ENCODE assay signal across 5 worm cellular contexts in genomic region chrIII:6138457-6138856, ce11.
TF ChIP-seq lines count a peak whose summit lies in the region.

No protein-coding gene starts in this region.

TF ChIP-seq in whole organism, L1 larva, 84 proteins besides CTCF, POLR2A, EP300 and RAD21 (continues in another document):
- TF ChIP-seq fkh-8 (tag; optimal IDR thresholded peaks at IDR 0.05; lab: Kevin White, UChicago) (peak; percentile 11), nhr-76 (tag; optimal IDR thresholded peaks at IDR 0.05; lab: Kevin White, UChicago) (no peak), jun-1 (tag; optimal IDR thresholded peaks at IDR 0.05; lab: Kevin White, UChicago) (no peak), unc-86 (tag; optimal IDR thresholded peaks at IDR 0.05; lab: Kevin White, UChicago) (no peak), tbx-2 (tag; optimal IDR thresholded peaks at IDR 0.05; lab: Kevin White, UChicago) (no peak), isw-1 (GFP tag; IDR thresholded peaks at IDR 0.05; lab: Robert Waterston, UW) (no peak), nhr-71 (tag; optimal IDR thresholded peaks at IDR 0.05; lab: Kevin White, UChicago) (peak; percentile 56), lin-14 (GFP tag; optimal IDR thresholded peaks at IDR 0.05; lab: Kevin White, UChicago) (peak; percentile 86), ceh-82 (tag; optimal IDR thresholded peaks at IDR 0.05; lab: Kevin White, UChicago) (no peak), snu-23 (GFP tag; optimal IDR thresholded peaks at IDR 0.05; lab: Kevin White, UChicago) (peak; percentile 6), pax-3 (tag; optimal IDR thresholded peaks at IDR 0.05; lab: Kevin White, UChicago) (no peak), nhr-237 (tag; optimal IDR thresholded peaks at IDR 0.05; lab: Kevin White, UChicago) (no peak), pag-3 (tag; optimal IDR thresholded peaks at IDR 0.05; lab: Kevin White, UChicago; ENCODE audit: borderline replicate concordance, insufficient read depth) (peak; percentile 62), fkh-4 (tag; optimal IDR thresholded peaks at IDR 0.05; lab: Kevin White, UChicago; ENCODE audit: borderline replicate concordance) (no peak), lin-13 (GFP tag; optimal IDR thresholded peaks at IDR 0.05; lab: Kevin White, UChicago) (no peak), Y116A8C.19 (tag; optimal IDR thresholded peaks at IDR 0.05; lab: Kevin White, UChicago; ENCODE audit: borderline replicate concordance) (no peak), C16A3.4 (tag; optimal IDR thresholded peaks at IDR 0.05; lab: Kevin White, UChicago) (no peak), xbp-1 (tag; optimal IDR thresholded peaks at IDR 0.05; lab: Kevin White, UChicago) (no peak)

TF ChIP-seq in whole organism, L3 larva, 47 proteins besides CTCF, POLR2A, EP300 and RAD21 (continues in another document):
- TF ChIP-seq R02D3.7 (tag; optimal IDR thresholded peaks at IDR 0.05; lab: Kevin White, UChicago) (no peak), nfya-1 (tag; optimal IDR thresholded peaks at IDR 0.05; lab: Kevin White, UChicago; ENCODE audit: insufficient read depth) (peak; percentile 26), nhr-237 (tag; optimal IDR thresholded peaks at IDR 0.05; lab: Kevin White, UChicago) (no peak), ceh-9 (tag; optimal IDR thresholded peaks at IDR 0.05; lab: Kevin White, UChicago) (no peak), nhr-23 (tag; optimal IDR thresholded peaks at IDR 0.05; lab: Kevin White, UChicago) (no peak), ceh-82 (tag; optimal IDR thresholded peaks at IDR 0.05; lab: Kevin White, UChicago) (no peak), zag-1 (tag; optimal IDR thresholded peaks at IDR 0.05; lab: Kevin White, UChicago) (no peak), nhr-77 (tag; optimal IDR thresholded peaks at IDR 0.05; lab: Kevin White, UChicago) (no peak), lin-15B (tag; optimal IDR thresholded peaks at IDR 0.05; lab: Kevin White, UChicago) (no peak), elt-1 (tag; optimal IDR thresholded peaks at IDR 0.05; lab: Kevin White, UChicago) (no peak), daf-12 (tag; optimal IDR thresholded peaks at IDR 0.05; lab: Kevin White, UChicago) (no peak), snpc-4 (tag; optimal IDR thresholded peaks at IDR 0.05; lab: Kevin White, UChicago) (no peak), sea-2 (GFP tag; optimal IDR thresholded peaks at IDR 0.05; lab: Kevin White, UChicago) (no peak), ceh-16 (tag; optimal IDR thresholded peaks at IDR 0.05; lab: Kevin White, UChicago) (no peak), ZK546.5 (tag; optimal IDR thresholded peaks at IDR 0.05; lab: Kevin White, UChicago) (no peak), fkh-2 (tag; optimal IDR thresholded peaks at IDR 0.05; lab: Kevin White, UChicago) (no peak), egl-5 (tag; optimal IDR thresholded peaks at IDR 0.05; lab: Kevin White, UChicago) (peak; percentile 36), jun-1 (tag; optimal IDR thresholded peaks at IDR 0.05; lab: Kevin White, UChicago) (no peak), unc-39 (tag; optimal IDR thresholded peaks at IDR 0.05; lab: Kevin White, UChicago) (no peak), fos-1 (tag; optimal IDR thresholded peaks at IDR 0.05; lab: Kevin White, UChicago) (no peak)

TF ChIP-seq in whole organism, early embryonic, 17 proteins besides CTCF, POLR2A, EP300 and RAD21:
- TF ChIP-seq flt-1 (GFP tag; IDR thresholded peaks at IDR 0.05; lab: Robert Waterston, UW) (no peak), pes-1 (GFP tag; IDR thresholded peaks at IDR 0.05; lab: Robert Waterston, UW) (no peak), scrt-1 (GFP tag; IDR thresholded peaks at IDR 0.05; lab: Robert Waterston, UW) (no peak), aly-1 (tag; optimal IDR thresholded peaks at IDR 0.05; lab: Kevin White, UChicago) (peak; percentile 23), hmg-4 (GFP tag; optimal IDR thresholded peaks at IDR 0.05; lab: Kevin White, UChicago) (peak; percentile 59), ceh-36 (tag; optimal IDR thresholded peaks at IDR 0.05; lab: Kevin White, UChicago) (peak; percentile 47)

TF ChIP-seq in whole organism, midembryonic, 9 proteins besides CTCF, POLR2A, EP300 and RAD21:
- TF ChIP-seq ztf-23 (GFP tag; IDR thresholded peaks at IDR 0.05; lab: Robert Waterston, UW), result 0 out of 2 replicates have a peak, but pooled peaks have one; percentile 27
- TF ChIP-seq med-1 (GFP tag; optimal IDR thresholded peaks at IDR 0.05; lab: Kevin White, UChicago; ENCODE audit: insufficient read depth), result no peak

TF ChIP-seq in whole organism, young adult, 124 proteins besides CTCF, POLR2A, EP300 and RAD21:
- peak; percentile 90 for TF ChIP-seq zfh-2 (GFP tag; conservative IDR thresholded peaks at IDR 0.05; lab: Robert Waterston, UW)
- no peak for TF ChIP-seq F22D6.2 (tag; optimal IDR thresholded peaks at IDR 0.05; lab: Kevin White, UChicago)
- no peak for TF ChIP-seq madf-8 (GFP tag; conservative IDR thresholded peaks at IDR 0.05; lab: Robert Waterston, UW)
- no peak for TF ChIP-seq lsy-27 (tag; optimal IDR thresholded peaks at IDR 0.05; lab: Kevin White, UChicago; ENCODE audit: borderline replicate concordance, insufficient read depth)
- peak; percentile 56; the same call in 1 of the 2 replicates for TF ChIP-seq egrh-3 (GFP tag; IDR thresholded peaks at IDR 0.05; lab: Robert Waterston, UW)
- no peak for TF ChIP-seq ztf-28 (GFP tag; IDR thresholded peaks at IDR 0.05; lab: Robert Waterston, UW)
- no peak for TF ChIP-seq ccch-3 (GFP tag; optimal IDR thresholded peaks at IDR 0.05; lab: Kevin White, UChicago)
- TF ChIP-seq akir-1 (GFP tag; optimal IDR thresholded peaks at IDR 0.05; lab: Kevin White, UChicago), result no peak
- no peak for TF ChIP-seq sptf-2 (GFP tag; optimal IDR thresholded peaks at IDR 0.05; lab: Kevin White, UChicago)
- no peak for TF ChIP-seq cebp-2 (GFP tag; IDR thresholded peaks at IDR 0.05; lab: Robert Waterston, UW)
- no peak for TF ChIP-seq nfya-2 (GFP tag; IDR thresholded peaks at IDR 0.05; lab: Robert Waterston, UW)
- peak; percentile 29; the same call in 1 of the 2 replicates for TF ChIP-seq dox-1 (GFP tag; IDR thresholded peaks at IDR 0.05; lab: Robert Waterston, UW)
- TF ChIP-seq F57C9.4 (tag; optimal IDR thresholded peaks at IDR 0.05; lab: Kevin White, UChicago), result no peak
- no peak for TF ChIP-seq attf-6 (GFP tag; IDR thresholded peaks at IDR 0.05; lab: Robert Waterston, UW)
- TF ChIP-seq dpff-1 (tag; optimal IDR thresholded peaks at IDR 0.05; lab: Kevin White, UChicago), result no peak
- TF ChIP-seq hmg-1.2 (GFP tag; IDR thresholded peaks at IDR 0.05; lab: Robert Waterston, UW), result no peak
- TF ChIP-seq snpc-3.4 (tag; optimal IDR thresholded peaks at IDR 0.05; lab: Kevin White, UChicago), result no peak
- no peak for TF ChIP-seq tbp1 (GFP tag; optimal IDR thresholded peaks at IDR 0.05; lab: Kevin White, UChicago)
- TF ChIP-seq mxl-1 (tag; optimal IDR thresholded peaks at IDR 0.05; lab: Kevin White, UChicago), result no peak
- TF ChIP-seq hlh-26 (GFP tag; conservative IDR thresholded peaks at IDR 0.05; lab: Robert Waterston, UW), result no peak
- TF ChIP-seq somi-1 (GFP tag; optimal IDR thresholded peaks at IDR 0.05; lab: Kevin White, UChicago), result peak; percentile 40
- TF ChIP-seq C06A6.2 (GFP tag; conservative IDR thresholded peaks at IDR 0.05; lab: Robert Waterston, UW), result no peak
- TF ChIP-seq hsf-1 (GFP tag; IDR thresholded peaks at IDR 0.05; lab: Robert Waterston, UW), result no peak
- TF ChIP-seq tbx-9 (tag; optimal IDR thresholded peaks at IDR 0.05; lab: Kevin White, UChicago; ENCODE audit: borderline replicate concordance), result no peak
TF ChIP-seq in whole organism, young adult: peak in this region for 4.
